Fruit fly (Drosophila melanogaster) whole organism, embryonic: ENCODE measurements around the gene CG3337.

Experiments used
- ATbp ChIP-seq: fragments of 200-800 bp; sonication (Bioruptor generic); optimal IDR thresholded peaks from 2 replicates; lab custom pipeline; 2017; ENCODE audit warnings: missing biosample characterization, mild to moderate bottlenecking, missing genetic modification characterization, missing genetic modification reagents
- Ada2b ChIP-seq: fragments of 200-800 bp; sonication (Bioruptor generic); IDR thresholded peaks from 2 replicates; pipeline ENCODE4 v1.3.6; 2022; ENCODE audit warnings: missing biosample characterization, missing genetic modification characterization
- CG1024 ChIP-seq: fragments of 200-800 bp; sonication (Bioruptor generic); IDR thresholded peaks from 2 replicates; pipeline ENCODE4 v1.3.6; 2022; ENCODE audit warnings: missing biosample characterization, missing genetic modification characterization
- CG10543 ChIP-seq: fragments of 200-800 bp; sonication (Bioruptor generic); optimal IDR thresholded peaks from 3 replicates; lab custom pipeline; 2017; ENCODE audit warnings: missing biosample characterization, mild to moderate bottlenecking, missing genetic modification characterization, moderate library complexity
- CG10565 ChIP-seq: fragments of 200-800 bp; sonication (Bioruptor generic); optimal IDR thresholded peaks from 3 replicates; lab custom pipeline; 2016; ENCODE audit warnings: missing biosample characterization, mild to moderate bottlenecking, missing genetic modification characterization
- CG11247 ChIP-seq: fragments of 200-800 bp; sonication (Bioruptor generic); IDR thresholded peaks from 2 replicates; pipeline ENCODE4 v1.3.6; 2022; ENCODE audit warnings: missing biosample characterization, missing genetic modification characterization
- CG11398 ChIP-seq: fragments of 200-800 bp; sonication (Bioruptor generic); optimal IDR thresholded peaks from 2 replicates; lab custom pipeline; 2016; ENCODE audit warnings: missing biosample characterization, missing genetic modification characterization
- CG12104 ChIP-seq: fragments of 200-800 bp; sonication (Bioruptor generic); optimal IDR thresholded peaks from 3 replicates; lab custom pipeline; 2016; ENCODE audit warnings: missing biosample characterization, missing genetic modification characterization
- CG13296 ChIP-seq: fragments of 200-800 bp; sonication (Bioruptor generic); optimal IDR thresholded peaks from 3 replicates; lab custom pipeline; 2018; ENCODE audit warnings: missing biosample characterization, mild to moderate bottlenecking, missing genetic modification characterization
- CG13424 ChIP-seq: fragments of 200-800 bp; sonication (Bioruptor generic); optimal IDR thresholded peaks from 2 replicates; lab custom pipeline; 2019; ENCODE audit warnings: missing biosample characterization, mild to moderate bottlenecking, missing genetic modification characterization, moderate library complexity
- CG14441 ChIP-seq: fragments of 200-800 bp; sonication (Bioruptor generic); IDR thresholded peaks from 2 replicates; pipeline ENCODE4 v1.3.6; 2022; ENCODE audit warnings: missing biosample characterization, missing genetic modification characterization
- CG1529 ChIP-seq: fragments of 200-800 bp; sonication (Bioruptor generic); optimal IDR thresholded peaks from 3 replicates; lab custom pipeline; 2018; ENCODE audit warnings: missing biosample characterization, missing genetic modification characterization
- CG15696 ChIP-seq: fragments of 200-800 bp; sonication (Bioruptor generic); optimal IDR thresholded peaks from 2 replicates; lab custom pipeline; 2019; ENCODE audit warnings: missing biosample characterization, mild to moderate bottlenecking, missing genetic modification characterization, moderate library complexity
- CG1603 ChIP-seq: fragments of 200-800 bp; sonication (Bioruptor generic); optimal IDR thresholded peaks from 2 replicates; lab custom pipeline; 2019; ENCODE audit warnings: missing biosample characterization, mild to moderate bottlenecking, missing genetic modification characterization, moderate library complexity
- CG16815 ChIP-seq: fragments of 200-800 bp; sonication (Bioruptor generic); optimal IDR thresholded peaks from 3 replicates; lab custom pipeline; 2017; ENCODE audit warnings: missing biosample characterization, mild to moderate bottlenecking, missing genetic modification characterization
- CG1832 ChIP-seq: fragments of 200-800 bp; sonication (Bioruptor generic); optimal IDR thresholded peaks from 2 replicates; lab custom pipeline; 2017; ENCODE audit warnings: missing biosample characterization, mild to moderate bottlenecking, missing genetic modification characterization, inconsistent platforms
- CG2889 ChIP-seq: fragments of 200-800 bp; sonication (Bioruptor generic); IDR thresholded peaks from 3 replicates; pipeline ENCODE4 v1.3.6; 2022; ENCODE audit warnings: missing biosample characterization, missing genetic modification characterization
- CG30020 ChIP-seq: fragments of 200-800 bp; optimal IDR thresholded peaks from 2 replicates; lab custom pipeline; 2019; ENCODE audit warnings: missing biosample characterization, mild to moderate bottlenecking, missing genetic modification characterization, moderate library complexity
- CG3847 ChIP-seq: fragments of 200-800 bp; sonication (Bioruptor generic); IDR thresholded peaks from 2 replicates; pipeline ENCODE4 v1.3.6; 2022; ENCODE audit warnings: missing biosample characterization, missing genetic modification characterization
- CG4707 ChIP-seq: fragments of 200-800 bp; sonication (Bioruptor generic); optimal IDR thresholded peaks from 2 replicates; lab custom pipeline; 2018; ENCODE audit warnings: missing biosample characterization, mild to moderate bottlenecking, missing genetic modification characterization, moderate library complexity
- CG5953 ChIP-seq: fragments of 200-800 bp; sonication (Bioruptor generic); IDR thresholded peaks from 2 replicates; pipeline ENCODE4 v1.3.6; 2022; ENCODE audit warnings: missing biosample characterization, missing genetic modification characterization
- CG6765 ChIP-seq: fragments of 200-800 bp; sonication (Bioruptor generic); optimal IDR thresholded peaks from 3 replicates; lab custom pipeline; 2017; ENCODE audit warnings: missing biosample characterization, mild to moderate bottlenecking, missing genetic modification characterization
- CG8388 ChIP-seq: fragments of 200-800 bp; sonication (Bioruptor generic); optimal IDR thresholded peaks from 2 replicates; lab custom pipeline; 2019; ENCODE audit warnings: missing biosample characterization, mild to moderate bottlenecking, missing genetic modification characterization, moderate library complexity
- CG8478 ChIP-seq: fragments of >200 bp; optimal IDR thresholded peaks from 2 replicates; lab custom pipeline; 2018
- CG9609 ChIP-seq: fragments of 200-800 bp; sonication (Bioruptor generic); optimal IDR thresholded peaks from 3 replicates; lab custom pipeline; 2016; ENCODE audit warnings: missing biosample characterization, missing genetic modification characterization
- D19B ChIP-seq: fragments of 200-800 bp; sonication (Bioruptor generic); optimal IDR thresholded peaks from 2 replicates; lab custom pipeline; 2017; ENCODE audit warnings: missing biosample characterization, mild to moderate bottlenecking, missing genetic modification characterization
- Doc2 ChIP-seq: fragments of 200-800 bp; sonication (Bioruptor generic); IDR thresholded peaks from 2 replicates; pipeline ENCODE4 v1.3.6; 2022; ENCODE audit warnings: missing biosample characterization, missing genetic modification characterization
- H2.0 ChIP-seq: fragments of 200-800 bp; sonication (Bioruptor generic); IDR thresholded peaks from 2 replicates; pipeline ENCODE4 v1.3.6; 2022; ENCODE audit warnings: missing biosample characterization, missing genetic modification characterization
- Jarid2 ChIP-seq: fragments of 200-800 bp; sonication (Bioruptor generic); optimal IDR thresholded peaks from 3 replicates; lab custom pipeline; 2017; ENCODE audit warnings: mild to moderate bottlenecking, missing biosample characterization, missing genetic modification reagents, missing genetic modification characterization
- Nf-YA ChIP-seq: fragments of 200-800 bp; sonication (Bioruptor generic); IDR thresholded peaks from 2 replicates; pipeline ENCODE4 v1.3.6; 2022; ENCODE audit warnings: missing biosample characterization, missing genetic modification characterization
- Oli ChIP-seq: fragments of 200-800 bp; sonication (Bioruptor generic); optimal IDR thresholded peaks from 2 replicates; lab custom pipeline; 2018; ENCODE audit warnings: missing biosample characterization, mild to moderate bottlenecking, missing genetic modification characterization, moderate library complexity
- Optix ChIP-seq: fragments of 200-800 bp; sonication (Bioruptor generic); IDR thresholded peaks from 3 replicates; pipeline ENCODE4 v1.3.6; 2022; ENCODE audit warnings: missing biosample characterization, missing genetic modification characterization
- Ptx1 ChIP-seq: fragments of 200-800 bp; sonication (Bioruptor generic); IDR thresholded peaks from 2 replicates; pipeline ENCODE4 v1.3.6; 2022; ENCODE audit warnings: missing biosample characterization, missing genetic modification characterization
- Rfx ChIP-seq: fragments of 200-800 bp; sonication (Bioruptor generic); IDR thresholded peaks from 2 replicates; pipeline ENCODE4 v1.3.6; 2022; ENCODE audit warnings: missing biosample characterization, missing genetic modification characterization
- ara ChIP-seq: fragments of 200-800 bp; sonication (Bioruptor generic); IDR thresholded peaks from 2 replicates; pipeline ENCODE4 v1.3.6; 2022; ENCODE audit warnings: missing biosample characterization, missing genetic modification characterization
- chn ChIP-seq: fragments of 200-800 bp; sonication (Bioruptor generic); optimal IDR thresholded peaks from 2 replicates; lab custom pipeline; 2016; ENCODE audit warnings: missing biosample characterization, missing genetic modification characterization
- ci ChIP-seq: fragments of 200-800 bp; sonication (Bioruptor generic); IDR thresholded peaks from 3 replicates; pipeline ENCODE4 v1.3.6; 2022; ENCODE audit warnings: missing biosample characterization, missing genetic modification characterization
- dimm ChIP-seq: fragments of 200-800 bp; sonication (Bioruptor generic); IDR thresholded peaks from 2 replicates; pipeline ENCODE4 v1.3.6; 2022; ENCODE audit warnings: missing biosample characterization, missing genetic modification characterization
- dysf ChIP-seq: fragments of 200-800 bp; sonication (Bioruptor generic); IDR thresholded peaks from 3 replicates; pipeline ENCODE4 v1.3.6; 2022; ENCODE audit warnings: missing biosample characterization, missing genetic modification characterization
- gro ChIP-seq: fragments of 200-800 bp; sonication (Bioruptor generic); optimal IDR thresholded peaks from 2 replicates; lab custom pipeline; 2016; ENCODE audit warnings: missing biosample characterization, missing genetic modification characterization
- gsb ChIP-seq: fragments of 200-800 bp; sonication (Bioruptor generic); IDR thresholded peaks from 2 replicates; pipeline ENCODE4 v1.3.6; 2022; ENCODE audit warnings: missing biosample characterization, missing genetic modification characterization
- ham ChIP-seq: fragments of 200-800 bp; sonication (Bioruptor generic); IDR thresholded peaks from 2 replicates; pipeline ENCODE4 v1.3.6; 2022; ENCODE audit warnings: missing biosample characterization, missing genetic modification characterization
- hkb ChIP-seq, 2 experiments: fragments of 200-800 bp in 1 of 2; fragments of >200 bp in 1 of 2; sonication (Bioruptor generic) in 1 of 2; IDR thresholded peaks in 1 of 2; optimal IDR thresholded peaks in 1 of 2; 2 replicates each; pipeline versions ENCODE4 v1.3.6 to Lab custom; 2017 to 2022; ENCODE audit warnings: missing biosample characterization in 1 of 2, missing genetic modification characterization in 1 of 2
- mirr ChIP-seq: fragments of 200-800 bp; sonication (Bioruptor generic); optimal IDR thresholded peaks from 3 replicates; lab custom pipeline; 2018; ENCODE audit warnings: missing biosample characterization, mild to moderate bottlenecking, missing genetic modification characterization
- nerfin-1 ChIP-seq: fragments of 200-800 bp; sonication (Bioruptor generic); optimal IDR thresholded peaks from 3 replicates; lab custom pipeline; 2019; ENCODE audit warnings: missing biosample characterization, mild to moderate bottlenecking, missing genetic modification characterization, moderate library complexity
- p53 ChIP-seq: fragments of 200-800 bp; sonication (Bioruptor generic); optimal IDR thresholded peaks from 2 replicates; lab custom pipeline; 2016; ENCODE audit warnings: missing biosample characterization, missing genetic modification characterization
- rib ChIP-seq: fragments of 200-800 bp; sonication (Bioruptor generic); IDR thresholded peaks from 2 replicates; pipeline ENCODE4 v1.3.6; 2022; ENCODE audit warnings: missing biosample characterization, missing genetic modification characterization
- ro ChIP-seq: fragments of 200-800 bp; sonication (Bioruptor generic); IDR thresholded peaks from 2 replicates; pipeline ENCODE4 v1.3.6; 2022; ENCODE audit warnings: missing biosample characterization, missing genetic modification characterization
- sc ChIP-seq, 3 experiments: fragments of >200 bp in 2 of 3; fragments of 200-800 bp in 1 of 3; sonication (Bioruptor generic) in 1 of 3; optimal IDR thresholded peaks; 2 replicates in 2 of 3; 3 replicates in 1 of 3; lab custom pipeline; 2017; ENCODE audit warnings: mild to moderate bottlenecking in 1 of 3, missing biosample characterization in 1 of 3, missing genetic modification characterization in 1 of 3, missing genetic modification reagents in 1 of 3
- schlank ChIP-seq: fragments of 200-800 bp; sonication (Bioruptor generic); optimal IDR thresholded peaks from 2 replicates; lab custom pipeline; 2018; ENCODE audit warnings: missing biosample characterization, mild to moderate bottlenecking, missing genetic modification characterization
- tin ChIP-seq: fragments of 200-800 bp; sonication (Bioruptor generic); optimal IDR thresholded peaks from 3 replicates; lab custom pipeline; 2016; ENCODE audit warnings: missing biosample characterization, missing genetic modification characterization

Gene CG3337

dm6 chr3R:21269923-21270322 is 46.5 kb upstream of the CG3337 start, which contains the start of the genes AP-2sigma and Idi (continued):
- TF ChIP-seq H2.0 (GFP tag; lab: Robert Waterston, UW) (0 out of 2 replicates have a peak, but pooled peaks have one; percentile 24), CG11398 (no peak), CG3847 (GFP tag; lab: Robert Waterston, UW) (peak; percentile 89), Jarid2 (no peak), CG11247 (GFP tag; lab: Robert Waterston, UW) (no peak), CG5953 (no peak), p53 (no peak), CG13296 (GFP tag; lab: Kevin White, UChicago) (peak; percentile 3), ci (GFP tag; lab: Robert Waterston, UW) (peak; percentile 61; the same call in 2 of the 3 replicates), CG4707 (GFP tag; lab: Kevin White, UChicago) (no peak), CG2889 (no peak), CG9609 (GFP tag; lab: Kevin White, UChicago) (peak; percentile 5), Doc2 (GFP tag; lab: Robert Waterston, UW) (no peak), CG1024 (GFP tag; lab: Robert Waterston, UW) (no peak; the same call in 1 of the 2 replicates), mirr (GFP tag; lab: Kevin White, UChicago) (peak; percentile 2), Rfx (peak; percentile 69), ATbp (GFP tag; lab: Kevin White, UChicago) (no peak), dimm (GFP tag; lab: Robert Waterston, UW) (no peak), CG10565 (GFP tag; lab: Kevin White, UChicago) (no peak), CG1603 (tag; lab: Kevin White, UChicago) (peak; percentile 75), CG1529 (GFP tag; lab: Kevin White, UChicago) (no peak), CG10543 (GFP tag; lab: Kevin White, UChicago) (peak; percentile 30), CG8388 (GFP tag; lab: Kevin White, UChicago) (no peak), ro (GFP tag; lab: Robert Waterston, UW) (no peak), sc (optimal IDR thresholded peaks at IDR 0.05; lab: Kevin White, UChicago) (no peak), sc (GFP tag; optimal IDR thresholded peaks at IDR 0.05; lab: Kevin White, UChicago) (no peak), CG15696 (tag; lab: Kevin White, UChicago) (no peak)

- TF ChIP-seq Ptx1 (0 out of 2 replicates have a peak, but pooled peaks have one; percentile 26), tin (GFP tag; lab: Kevin White, UChicago) (peak; percentile 46), dysf (peak; percentile 24; the same call in 1 of the 3 replicates), CG14441 (0 out of 2 replicates have a peak, but pooled peaks have one; percentile 19), CG13424 (peak; percentile 26), hkb (optimal IDR thresholded peaks at IDR 0.05; lab: Kevin White, UChicago) (no peak), hkb (GFP tag; IDR thresholded peaks at IDR 0.05; lab: Robert Waterston, UW) (no peak), CG10543 (GFP tag; lab: Kevin White, UChicago) (peak; percentile 67), ara (no peak), gsb (no peak), CG12104 (peak; percentile 8), ham (no peak), Optix (GFP tag; lab: Robert Waterston, UW) (no peak), CG16815 (GFP tag; lab: Kevin White, UChicago) (no peak), CG6765 (peak; percentile 6), ci (GFP tag; lab: Robert Waterston, UW) (no peak), nerfin-1 (tag; lab: Kevin White, UChicago) (peak; percentile 7), CG8388 (GFP tag; lab: Kevin White, UChicago) (no peak), chn (GFP tag; lab: Kevin White, UChicago) (peak; percentile 34), Ada2b (GFP tag; lab: Robert Waterston, UW) (no peak), gro (GFP tag; lab: Kevin White, UChicago) (peak; percentile 14), schlank (tag; lab: Kevin White, UChicago) (no peak), CG8478 (lab: Kevin White, UChicago) (no peak), CG1832 (GFP tag; lab: Kevin White, UChicago) (no peak), D19B (GFP tag; lab: Kevin White, UChicago) (no peak), rib (GFP tag; lab: Robert Waterston, UW) (peak; percentile 42; the same call in 1 of the 2 replicates), Oli (tag; lab: Kevin White, UChicago) (no peak), Nf-YA (GFP tag; lab: Robert Waterston, UW) (no peak), CG30020 (tag; lab: Kevin White, UChicago) (peak; percentile 1)
Observed at dm6 chr3R:21268873-21269272, 45.5 kb upstream of the CG3337 start, which contains the start of gene Rab1. Gene Rab1 (minus strand): TSS chr3R:21269060.
